Fruit fly (Drosophila melanogaster): ENCODE data around the gene snRNP-U1-C.

snRNP-U1-C gene

dm6 chr3R:19028758-19029157, 45.3 kb upstream of the snRNP-U1-C start, which contains the start of the genes GatA and P5cr (continued):
- TF ChIP-seq CG1529 (GFP tag; optimal IDR thresholded peaks at IDR 0.05): peak; percentile 24
- TF ChIP-seq CG14710 (tag; optimal IDR thresholded peaks at IDR 0.05): peak; percentile 11
- TF ChIP-seq Ets65A (GFP tag): peak; percentile 97
- TF ChIP-seq CG7928 (GFP tag; optimal IDR thresholded peaks at IDR 0.05): peak; percentile 51
- peak; percentile 72 for TF ChIP-seq CG11504 (tag; optimal IDR thresholded peaks at IDR 0.05)
- peak; percentile 90 for TF ChIP-seq CG14014 (GFP tag; IDR thresholded peaks at IDR 0.05)
- no peak for TF ChIP-seq disco-r (GFP tag; optimal IDR thresholded peaks at IDR 0.05)
- TF ChIP-seq Taf1 (GFP tag; IDR thresholded peaks at IDR 0.05): peak; percentile 56; the same call in 1 of the 2 replicates
- no peak for TF ChIP-seq CG8478 (optimal IDR thresholded peaks at IDR 0.05)
- peak; percentile 96 for TF ChIP-seq CG12769 (tag; optimal IDR thresholded peaks at IDR 0.05)
- TF ChIP-seq Ets97D (GFP tag; optimal IDR thresholded peaks at IDR 0.05): peak; percentile 38
- TF ChIP-seq CG10654 (GFP tag; optimal IDR thresholded peaks at IDR 0.05): peak; percentile 71
- TF ChIP-seq Atf3 (GFP tag; optimal IDR thresholded peaks at IDR 0.05): peak; percentile 51
- TF ChIP-seq slou (GFP tag; optimal IDR thresholded peaks at IDR 0.05): peak; percentile 68
- peak; percentile 80 for TF ChIP-seq CG7839 (tag; optimal IDR thresholded peaks at IDR 0.05)
- no peak for TF ChIP-seq HLHmδ (GFP tag; optimal IDR thresholded peaks at IDR 0.05)
- TF ChIP-seq CG7786 (GFP tag; optimal IDR thresholded peaks at IDR 0.05): peak; percentile 90
- TF ChIP-seq Jarid2 (GFP tag; optimal IDR thresholded peaks at IDR 0.05): peak; percentile 6
- peak; percentile 16 for TF ChIP-seq CG18476 (GFP tag; optimal IDR thresholded peaks at IDR 0.05)
- TF ChIP-seq schlank (tag; optimal IDR thresholded peaks at IDR 0.05): peak; percentile 88
- peak; percentile 23 for TF ChIP-seq nerfin-1 (tag; optimal IDR thresholded peaks at IDR 0.05)
- no peak for TF ChIP-seq Lpt (GFP tag; optimal IDR thresholded peaks at IDR 0.05)
- peak; percentile 82 for TF ChIP-seq sug (tag; optimal IDR thresholded peaks at IDR 0.05)
- TF ChIP-seq CG7556 (GFP tag; optimal IDR thresholded peaks at IDR 0.05): peak; percentile 61
- peak; percentile 75 for TF ChIP-seq CG10209 (GFP tag; optimal IDR thresholded peaks at IDR 0.05)
- TF ChIP-seq NK7.1 (GFP tag; optimal IDR thresholded peaks at IDR 0.05): peak; percentile 73
- TF ChIP-seq CG8944 (GFP tag; optimal IDR thresholded peaks at IDR 0.05): peak; percentile 86
- TF ChIP-seq CG8765 (GFP tag; IDR thresholded peaks at IDR 0.05): peak; percentile 39; the same call in 1 of the 2 replicates
- peak; percentile 74 for TF ChIP-seq CG12391 (tag; optimal IDR thresholded peaks at IDR 0.05)
- no peak for TF ChIP-seq Max (GFP tag; optimal IDR thresholded peaks at IDR 0.05)
- TF ChIP-seq CG16815 (GFP tag; optimal IDR thresholded peaks at IDR 0.05): peak; percentile 61
- TF ChIP-seq CG10431 (GFP tag; optimal IDR thresholded peaks at IDR 0.05): peak; percentile 5
- TF ChIP-seq CG5180 (GFP tag; optimal IDR thresholded peaks at IDR 0.05): no peak
- peak; percentile 94 for TF ChIP-seq HmgZ (tag; optimal IDR thresholded peaks at IDR 0.05)
- no peak for TF ChIP-seq Vsx1 (GFP tag; optimal IDR thresholded peaks at IDR 0.05)
- no peak for TF ChIP-seq Blimp-1 (GFP tag; optimal IDR thresholded peaks at IDR 0.05)
- no peak for TF ChIP-seq CG7963 (GFP tag; IDR thresholded peaks at IDR 0.05; ENCODE audit: partially characterized antibody)
- peak; percentile 5 for TF ChIP-seq gcm (GFP tag; optimal IDR thresholded peaks at IDR 0.05)
- peak; percentile 54; the same call in 2 of the 3 replicates for TF ChIP-seq ase (GFP tag; IDR thresholded peaks at IDR 0.05)
- TF ChIP-seq danr (GFP tag; IDR thresholded peaks at IDR 0.05): 0 out of 2 replicates have a peak, but pooled peaks have one; percentile 32
- peak; percentile 86 for TF ChIP-seq ken (GFP tag; IDR thresholded peaks at IDR 0.05)
- TF ChIP-seq Trl (optimal IDR thresholded peaks at IDR 0.05): no peak
- TF ChIP-seq Trl (GFP tag; optimal IDR thresholded peaks at IDR 0.05): peak; percentile 81
- TF ChIP-seq CG32532 (GFP tag; IDR thresholded peaks at IDR 0.05): peak; percentile 94
- no peak for TF ChIP-seq pros (GFP tag; optimal IDR thresholded peaks at IDR 0.05)
- peak; percentile 81 for TF ChIP-seq Fer1 (GFP tag; optimal IDR thresholded peaks at IDR 0.05)
- 0 out of 3 replicates have a peak, but pooled peaks have one; percentile 43 for TF ChIP-seq CG11560 (tag; IDR thresholded peaks at IDR 0.05)
- TF ChIP-seq Asciz (GFP tag; optimal IDR thresholded peaks at IDR 0.05): no peak
- peak; percentile 50 for TF ChIP-seq fd96Cb (tag; optimal IDR thresholded peaks at IDR 0.05)
- TF ChIP-seq otp (GFP tag; IDR thresholded peaks at IDR 0.05): peak; percentile 86
- peak; percentile 79 for TF ChIP-seq Side (GFP tag; optimal IDR thresholded peaks at IDR 0.05)

Data from whole organism, embryonic.